Worm (Caenorhabditis elegans) whole organism, mixed stage, embryonic: ENCODE results near the gene sek-5.

Experiments used
- M03D4.4 ChIP-seq: sonication (generic microtip); optimal IDR thresholded peaks from 2 replicates; lab custom pipeline; 2017; ENCODE audit warnings: mild to moderate bottlenecking, missing genetic modification characterization, missing compliant biosample characterization
- bed-3 ChIP-seq: fragments of 200-800 bp; sonication (Bioruptor generic); optimal IDR thresholded peaks from 3 replicates; lab custom pipeline; 2018; ENCODE audit warnings: mild to moderate bottlenecking, missing genetic modification characterization, moderate library complexity, missing compliant biosample characterization
- blmp-1 ChIP-seq: fragments of 150-350 bp; optimal IDR thresholded peaks from 2 replicates; lab custom pipeline; 2014; ENCODE audit warnings: missing biosample characterization, missing genetic modification characterization
- ceh-39 ChIP-seq: fragments of 150-350 bp; optimal IDR thresholded peaks from 2 replicates; lab custom pipeline; 2014; ENCODE audit warnings: missing biosample characterization, missing genetic modification characterization
- ceh-83 ChIP-seq: fragments of 200-800 bp; sonication (Bioruptor generic); optimal IDR thresholded peaks from 2 replicates; lab custom pipeline; 2018; ENCODE audit warnings: mild to moderate bottlenecking, missing genetic modification characterization, missing compliant biosample characterization
- ces-1 ChIP-seq: fragments of 150-350 bp; optimal IDR thresholded peaks from 2 replicates; lab custom pipeline; 2014; ENCODE audit warnings: missing biosample characterization, missing genetic modification reagents, missing genetic modification characterization
- cnd-1 ChIP-seq: fragments of 200-800 bp; sonication (Bioruptor generic); optimal IDR thresholded peaks from 2 replicates; lab custom pipeline; 2018; ENCODE audit warnings: mild to moderate bottlenecking, missing genetic modification characterization, missing compliant biosample characterization
- drap-1 ChIP-seq: fragments of 200-800 bp; sonication (Bioruptor generic); optimal IDR thresholded peaks from 3 replicates; lab custom pipeline; 2018; ENCODE audit warnings: mild to moderate bottlenecking, missing genetic modification characterization, missing compliant biosample characterization
- elt-1 ChIP-seq: sonication (generic microtip); optimal IDR thresholded peaks from 2 replicates; lab custom pipeline; 2017; ENCODE audit warnings: missing genetic modification characterization, mild to moderate bottlenecking, missing compliant biosample characterization, antibody characterized with exemption, moderate library complexity, borderline replicate concordance; ENCODE audit not compliant: insufficient read depth
- elt-3 ChIP-seq: fragments of 150-350 bp; optimal IDR thresholded peaks from 2 replicates; lab custom pipeline; 2014; ENCODE audit warnings: missing biosample characterization, missing genetic modification characterization
- flh-1 ChIP-seq: fragments of 200-800 bp; sonication (Bioruptor generic); optimal IDR thresholded peaks from 2 replicates; lab custom pipeline; 2018; ENCODE audit warnings: mild to moderate bottlenecking, missing genetic modification characterization, moderate library complexity, missing compliant biosample characterization
- ham-2 ChIP-seq: fragments of 200-800 bp; sonication (Bioruptor generic); optimal IDR thresholded peaks from 2 replicates; lab custom pipeline; 2018; ENCODE audit warnings: mild to moderate bottlenecking, missing genetic modification characterization, missing compliant biosample characterization
- hlh-1 ChIP-seq: fragments of 150-350 bp; optimal IDR thresholded peaks from 2 replicates; lab custom pipeline; 2014; ENCODE audit warnings: missing biosample characterization, missing genetic modification reagents, missing genetic modification characterization
- lin-13 ChIP-seq: fragments of 150-350 bp; optimal IDR thresholded peaks from 2 replicates; lab custom pipeline; 2014; ENCODE audit warnings: missing biosample characterization, missing genetic modification characterization
- lin-32 ChIP-seq: fragments of 200-800 bp; sonication (Bioruptor generic); optimal IDR thresholded peaks from 2 replicates; lab custom pipeline; 2018; ENCODE audit warnings: mild to moderate bottlenecking, missing genetic modification characterization, missing compliant biosample characterization
- mab-5 ChIP-seq: fragments of 150-350 bp; optimal IDR thresholded peaks from 2 replicates; lab custom pipeline; 2014; ENCODE audit warnings: missing biosample characterization, missing genetic modification characterization
- mep-1 ChIP-seq: fragments of 150-350 bp; optimal IDR thresholded peaks from 2 replicates; lab custom pipeline; 2017; ENCODE audit warnings: missing biosample characterization, missing genetic modification reagents, missing genetic modification characterization, inconsistent platforms
- mls-2 ChIP-seq: sonication (generic microtip); optimal IDR thresholded peaks from 2 replicates; lab custom pipeline; 2016; ENCODE audit warnings: mild to moderate bottlenecking, missing genetic modification characterization, moderate library complexity, missing compliant biosample characterization
- nhr-12 ChIP-seq: fragments of 150-350 bp; optimal IDR thresholded peaks from 2 replicates; lab custom pipeline; 2014; ENCODE audit warnings: missing biosample characterization, missing genetic modification characterization
- nhr-2 ChIP-seq: fragments of 150-350 bp; optimal IDR thresholded peaks from 2 replicates; lab custom pipeline; 2014; ENCODE audit warnings: missing biosample characterization, missing genetic modification characterization
- nhr-237 ChIP-seq: fragments of 150-350 bp; optimal IDR thresholded peaks from 2 replicates; lab custom pipeline; 2014; ENCODE audit warnings: missing biosample characterization, missing genetic modification characterization
- nhr-28 ChIP-seq: fragments of 150-350 bp; optimal IDR thresholded peaks from 2 replicates; lab custom pipeline; 2014; ENCODE audit warnings: missing biosample characterization, missing genetic modification characterization
- nhr-76 ChIP-seq: sonication (generic microtip); optimal IDR thresholded peaks from 2 replicates; lab custom pipeline; 2017; ENCODE audit warnings: missing biosample characterization, missing genetic modification characterization
- pha-4 ChIP-seq: fragments of 150-350 bp; optimal IDR thresholded peaks from 2 replicates; lab custom pipeline; 2018; ENCODE audit warnings: missing biosample characterization, missing genetic modification reagents, missing genetic modification characterization
- sem-2 ChIP-seq: fragments of 200-800 bp; sonication (Bioruptor generic); optimal IDR thresholded peaks from 2 replicates; lab custom pipeline; 2018; ENCODE audit warnings: mild to moderate bottlenecking, missing genetic modification characterization, missing compliant biosample characterization
- snpc-4 ChIP-seq: fragments of 150-350 bp; optimal IDR thresholded peaks from 2 replicates; lab custom pipeline; 2014; ENCODE audit warnings: missing biosample characterization, missing genetic modification characterization
- sptf-1 ChIP-seq: sonication (generic microtip); optimal IDR thresholded peaks from 2 replicates; lab custom pipeline; 2017; ENCODE audit warnings: mild to moderate bottlenecking, missing genetic modification characterization, moderate library complexity, missing compliant biosample characterization
- tbx-8 ChIP-seq: fragments of 200-800 bp; sonication (Bioruptor generic); optimal IDR thresholded peaks from 2 replicates; lab custom pipeline; 2018; ENCODE audit warnings: mild to moderate bottlenecking, missing genetic modification characterization, moderate library complexity, missing compliant biosample characterization
- unc-39 ChIP-seq: fragments of 150-350 bp; optimal IDR thresholded peaks from 2 replicates; lab custom pipeline; 2014; ENCODE audit warnings: missing biosample characterization, missing genetic modification characterization
- unc-62 ChIP-seq: fragments of 150-350 bp; optimal IDR thresholded peaks from 2 replicates; lab custom pipeline; 2014; ENCODE audit warnings: missing biosample characterization, missing genetic modification reagents, missing genetic modification characterization
- zip-8 ChIP-seq: fragments of 150-350 bp; optimal IDR thresholded peaks from 2 replicates; lab custom pipeline; 2014; ENCODE audit warnings: missing biosample characterization, missing genetic modification characterization
- ztf-11 ChIP-seq: fragments of 150-350 bp; optimal IDR thresholded peaks from 2 replicates; lab custom pipeline; 2014; ENCODE audit warnings: missing biosample characterization, missing genetic modification characterization

Gene sek-5

DNA sequence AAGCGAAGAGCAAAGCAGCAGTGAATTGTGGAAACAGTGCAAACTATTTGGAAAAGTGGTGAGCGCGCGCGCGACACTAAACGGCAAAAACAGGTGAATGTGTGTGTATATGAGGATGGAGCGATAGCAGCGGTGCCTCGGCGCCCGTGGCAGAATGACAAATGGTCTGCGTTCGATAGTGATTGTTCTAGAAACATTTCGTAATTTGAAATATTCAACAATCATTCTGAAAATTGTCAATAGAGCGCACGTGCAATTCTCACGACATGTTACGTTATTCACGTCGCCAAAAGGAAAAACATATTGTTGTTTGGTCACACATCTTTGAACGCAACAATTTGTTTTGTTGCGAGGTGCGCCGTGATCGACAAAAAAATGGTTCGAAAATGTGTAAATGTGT lies 22.2 kb upstream of the sek-5 start:
- TF ChIP-seq unc-39 (tag; lab: Kevin White, UChicago) (no peak), elt-1 (tag; lab: Kevin White, UChicago) (no peak), sem-2 (GFP tag; lab: Kevin White, UChicago) (no peak), M03D4.4 (tag; lab: Kevin White, UChicago) (no peak), bed-3 (no peak), ces-1 (no peak), nhr-76 (tag; lab: Kevin White, UChicago) (no peak), drap-1 (GFP tag; lab: Kevin White, UChicago) (no peak), nhr-237 (tag; lab: Kevin White, UChicago) (no peak), tbx-8 (GFP tag; lab: Kevin White, UChicago) (no peak), hlh-1 (tag; lab: Kevin White, UChicago) (no peak), ceh-39 (tag; lab: Kevin White, UChicago) (no peak)

DNA sequence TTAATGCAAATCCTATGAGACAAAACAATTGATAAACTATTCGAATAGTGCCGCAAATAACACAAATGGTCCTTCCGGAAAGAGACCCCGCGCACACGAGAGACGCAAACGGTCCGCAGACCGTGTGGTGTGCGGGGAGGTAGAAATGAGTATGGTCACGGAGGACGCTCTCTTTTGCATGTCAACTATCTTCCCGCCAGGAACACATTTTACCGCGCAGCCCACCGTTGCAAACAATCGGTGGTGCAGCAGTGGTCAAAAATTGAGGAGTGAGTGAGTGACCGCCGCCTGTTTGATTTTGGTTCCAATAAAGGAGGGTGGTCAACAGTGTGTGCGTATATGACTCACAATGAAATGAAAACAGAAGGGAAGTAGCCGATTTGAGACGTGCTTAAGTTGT lies 16.7 kb upstream of the sek-5 start:
- TF ChIP-seq flh-1, result no peak
- TF ChIP-seq lin-32 (GFP tag; lab: Kevin White, UChicago), result no peak
- peak; percentile 54 for TF ChIP-seq pha-4 (tag; lab: Kevin White, UChicago)
- no peak for TF ChIP-seq sem-2 (GFP tag; lab: Kevin White, UChicago)
- TF ChIP-seq nhr-2, result peak; percentile 30
- no peak for TF ChIP-seq ceh-83 (GFP tag; lab: Kevin White, UChicago)
- no peak for TF ChIP-seq ces-1
- TF ChIP-seq mab-5, result no peak
- TF ChIP-seq nhr-28, result no peak
- TF ChIP-seq nhr-76 (tag; lab: Kevin White, UChicago), result no peak
- TF ChIP-seq cnd-1 (tag; lab: Kevin White, UChicago), result peak; percentile 38
- no peak for TF ChIP-seq hlh-1 (tag; lab: Kevin White, UChicago)
- TF ChIP-seq sptf-1 (tag; lab: Kevin White, UChicago), result peak; percentile 11
- TF ChIP-seq ztf-11, result peak; percentile 17
- no peak for TF ChIP-seq mls-2
- TF ChIP-seq zip-8 (tag; lab: Kevin White, UChicago), result no peak
- TF ChIP-seq ham-2 (GFP tag; lab: Kevin White, UChicago), result peak; percentile 42
- TF ChIP-seq M03D4.4 (tag; lab: Kevin White, UChicago), result no peak
- no peak for TF ChIP-seq elt-3 (tag; lab: Kevin White, UChicago)
- TF ChIP-seq blmp-1 (tag; lab: Kevin White, UChicago), result no peak
- no peak for TF ChIP-seq tbx-8 (GFP tag; lab: Kevin White, UChicago)
- no peak for TF ChIP-seq ceh-39 (tag; lab: Kevin White, UChicago)
- TF ChIP-seq, all 35 proteins: peak for 6

ce11 chrX:5364222-5364621 lies 13.2 kb upstream of the sek-5 start, which contains the start of gene chtl-1:
Gene chtl-1, minus strand, starts transcription at chrX:5364322.
- TF ChIP-seq ceh-39 (tag; lab: Kevin White, UChicago), result no peak
- no peak for TF ChIP-seq ceh-83 (GFP tag; lab: Kevin White, UChicago)
- no peak for TF ChIP-seq sptf-1 (tag; lab: Kevin White, UChicago)
- TF ChIP-seq lin-13 (tag; lab: Kevin White, UChicago), result no peak
- no peak for TF ChIP-seq nhr-28
- no peak for TF ChIP-seq nhr-12 (tag; lab: Kevin White, UChicago)
- TF ChIP-seq mls-2, result no peak
- TF ChIP-seq elt-1 (tag; lab: Kevin White, UChicago), result no peak
- no peak for TF ChIP-seq bed-3
- no peak for TF ChIP-seq tbx-8 (GFP tag; lab: Kevin White, UChicago)
- TF ChIP-seq unc-62 (GFP tag; lab: Kevin White, UChicago), result no peak
- no peak for TF ChIP-seq snpc-4 (tag; lab: Kevin White, UChicago)
- no peak for TF ChIP-seq drap-1 (GFP tag; lab: Kevin White, UChicago)
- TF ChIP-seq blmp-1 (tag; lab: Kevin White, UChicago), result no peak
- no peak for TF ChIP-seq mab-5
- no peak for TF ChIP-seq elt-3 (tag; lab: Kevin White, UChicago)
- no peak for TF ChIP-seq nhr-2

DNA sequence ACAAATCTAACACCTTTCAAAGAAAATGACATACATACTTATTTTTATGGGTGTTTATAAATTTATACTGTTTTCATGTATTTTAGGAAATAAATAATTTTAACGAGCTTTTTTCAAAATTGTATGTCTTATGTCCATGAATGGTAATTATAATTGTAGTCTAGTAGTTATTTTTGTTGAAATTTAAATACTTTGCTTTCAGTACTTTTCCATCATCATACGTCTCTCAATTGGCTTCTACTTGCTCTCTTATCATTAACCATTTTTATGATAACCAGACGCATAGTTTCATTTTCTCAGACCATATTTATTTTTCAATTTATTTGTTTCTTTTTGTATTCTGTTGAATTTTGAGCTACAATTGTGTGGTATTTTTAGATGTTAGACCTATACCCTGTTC lies 12.0 kb upstream of the sek-5 start, which contains the start of gene F35C8.5:
F35C8.5 (plus strand) TSS at position 377 of the 400 bp plus-strand sequence.
- TF ChIP-seq M03D4.4 (tag; lab: Kevin White, UChicago) (no peak), drap-1 (GFP tag; lab: Kevin White, UChicago) (no peak), mab-5 (no peak), unc-62 (GFP tag; lab: Kevin White, UChicago) (no peak), nhr-2 (no peak), mls-2 (no peak), hlh-1 (tag; lab: Kevin White, UChicago) (no peak), elt-3 (tag; lab: Kevin White, UChicago) (no peak), mep-1 (tag; lab: Kevin White, UChicago) (no peak), ztf-11 (no peak)
